Worm (Caenorhabditis elegans) whole organism, dauer: ENCODE data around the gene D1086.21.

Source experiments
- unc-62 ChIP-seq: sonication (generic microtip); optimal IDR thresholded peaks from 2 replicates; lab custom pipeline; 2017; ENCODE audit warnings: missing biosample characterization, missing genetic modification reagents, missing genetic modification characterization

D1086.21 gene

ce11 chrV:14082453-14082852 is 17.9 kb downstream of the D1086.21 start, which contains the start of gene D1086.10:
TSS of gene D1086.10 (plus strand) at chrV:14082753.
- no peak for TF ChIP-seq unc-62

- no peak for TF ChIP-seq unc-62
These were observed 19.4 kb downstream of the D1086.21 start, which contains the start of gene D1086.7 for ce11 chrV:14083970-14084369. TSS of gene D1086.7 (plus strand) at chrV:14084270.

ce11 chrV:14085589-14085988 is 21.1 kb downstream of the D1086.21 start, which contains the start of gene D1086.18:
TSS of gene D1086.18 (plus strand) at chrV:14085889.
- no peak for TF ChIP-seq unc-62

- TF ChIP-seq unc-62: no peak
These were observed 23.5 kb downstream of the D1086.21 start, which contains the start of gene D1086.19 for ce11 chrV:14088051-14088450. TSS of gene D1086.19 (plus strand) at chrV:14088351.

- TF ChIP-seq unc-62: no peak
These were observed 25.9 kb downstream of the D1086.21 start, which contains the start of the genes D1086.5 and him-5 for ce11 chrV:14090309-14090967. TSS of gene D1086.5 (minus strand) at chrV:14090359. TSS of gene him-5 (plus strand) at chrV:14090426.

ce11 chrV:14092403-14092802 is 27.9 kb downstream of the D1086.21 start, which contains the start of gene D1086.3:
TSS of gene D1086.3 (plus strand) at chrV:14092792.
- TF ChIP-seq unc-62: no peak

- no peak for TF ChIP-seq unc-62
These were observed 29.3 kb downstream of the D1086.21 start, which contains the start of gene D1086.8 for ce11 chrV:14093805-14094204. TSS of gene D1086.8 (plus strand) at chrV:14094105.

- TF ChIP-seq unc-62: no peak
These were observed 30.0 kb downstream of the D1086.21 start for ce11 chrV:14094546-14094945.

- no peak for TF ChIP-seq unc-62
These were observed 30.4 kb downstream of the D1086.21 start for ce11 chrV:14094953-14095352.

- TF ChIP-seq unc-62: no peak
These were observed 32.8 kb downstream of the D1086.21 start for ce11 chrV:14097358-14097757.

ce11 chrV:14098519-14098918 is 34.0 kb downstream of the D1086.21 start, which contains the start of the genes D1086.2 and D1086.1:
TSS of gene D1086.2 (minus strand) at chrV:14098668.
TSS of gene D1086.1 (plus strand) at chrV:14098858.
- TF ChIP-seq unc-62: no peak

- TF ChIP-seq unc-62: no peak
These were observed 36.4 kb downstream of the D1086.21 start, which contains the start of gene D1086.12 for ce11 chrV:14100886-14101285. TSS of gene D1086.12 (plus strand) at chrV:14101186.

- TF ChIP-seq unc-62: no peak
These were observed 39.4 kb downstream of the D1086.21 start, which contains the start of gene D1086.9 for ce11 chrV:14103970-14104369. TSS of gene D1086.9 (plus strand) at chrV:14104270.

- TF ChIP-seq unc-62: no peak
These were observed 43.0 kb downstream of the D1086.21 start, which contains the start of gene H39E23.3 for ce11 chrV:14107511-14107910. TSS of gene H39E23.3 (plus strand) at chrV:14107811.

ce11 chrV:14110042-14110441 is 45.5 kb downstream of the D1086.21 start, which contains the start of gene H39E23.2:
TSS of gene H39E23.2 (plus strand) at chrV:14110342.
- no peak for TF ChIP-seq unc-62
